Worm (Caenorhabditis elegans) whole organism, L1 larva: ENCODE measurements around the gene F53F4.16.

Experiments
- C04F5.9 ChIP-seq: sonication (generic microtip); optimal IDR thresholded peaks from 2 replicates; lab custom pipeline; 2016; ENCODE audit warnings: missing genetic modification characterization, missing compliant biosample characterization
- C34B4.2 ChIP-seq: sonication (generic microtip); optimal IDR thresholded peaks from 2 replicates; lab custom pipeline; 2017; ENCODE audit warnings: mild to moderate bottlenecking, missing genetic modification characterization, missing compliant biosample characterization
- aha-1 ChIP-seq: fragments of 150-350 bp; optimal IDR thresholded peaks from 2 replicates; lab custom pipeline; 2014; ENCODE audit warnings: missing biosample characterization, missing genetic modification characterization
- aly-2 ChIP-seq: fragments of 150-350 bp; optimal IDR thresholded peaks from 2 replicates; lab custom pipeline; 2014; ENCODE audit warnings: missing biosample characterization, missing genetic modification characterization
- ama-1 ChIP-seq: fragments of 150-350 bp; optimal IDR thresholded peaks from 2 replicates; lab custom pipeline; 2014
- ceh-82 ChIP-seq, 3 experiments: fragments of 150-350 bp in 1 of 3; sonication (generic microtip) in 2 of 3; optimal IDR thresholded peaks; 2 replicates each; lab custom pipeline; 2014 to 2017; ENCODE audit warnings: missing biosample characterization in 3 of 3, missing genetic modification characterization in 3 of 3
- ceh-88 ChIP-seq: fragments of 200-800 bp; sonication (Bioruptor generic); IDR thresholded peaks from 2 replicates; pipeline ENCODE4 v1.3.6; 2022; ENCODE audit warnings: missing genetic modification characterization, missing compliant biosample characterization
- ceh-90 ChIP-seq: sonication (generic microtip); optimal IDR thresholded peaks from 2 replicates; lab custom pipeline; 2016; ENCODE audit warnings: missing genetic modification characterization, missing compliant biosample characterization
- dpl-1 ChIP-seq, 3 experiments: fragments of 150-350 bp in 2 of 3; sonication (generic microtip) in 1 of 3; optimal IDR thresholded peaks; 2 replicates each; lab custom pipeline; 2014 to 2017; ENCODE audit warnings: missing biosample characterization in 3 of 3, missing genetic modification characterization in 3 of 3, missing genetic modification reagents in 3 of 3
- efl-1 ChIP-seq, 4 experiments: fragments of 150-350 bp; optimal IDR thresholded peaks in 3 of 4; peaks in 1 of 4; 1 replicate in 1 of 4; 2 replicates in 3 of 4; lab custom pipeline; 2014; ENCODE audit warnings: missing biosample characterization in 2 of 4, missing genetic modification characterization in 2 of 4, missing genetic modification reagents in 2 of 4
- egl-13 ChIP-seq: sonication (generic microtip); optimal IDR thresholded peaks from 2 replicates; lab custom pipeline; 2016; ENCODE audit warnings: missing genotype, missing genetic modification reagents, missing genetic modification characterization, missing compliant biosample characterization
- elt-2 ChIP-seq: sonication (generic microtip); optimal IDR thresholded peaks from 2 replicates; lab custom pipeline; 2016; ENCODE audit warnings: missing genetic modification characterization, mild to moderate bottlenecking, inconsistent platforms, missing compliant biosample characterization, missing genetic modification reagents
- elt-3 ChIP-seq, 6 experiments: fragments of 150-350 bp in 1 of 6; sonication (generic microtip); optimal IDR thresholded peaks; 2 replicates each; lab custom pipeline; 2017 to 2018; ENCODE audit warnings: missing biosample characterization in 6 of 6, missing genetic modification characterization in 6 of 6, inconsistent platforms in 1 of 6
- fkh-8 ChIP-seq: sonication (generic microtip); optimal IDR thresholded peaks from 2 replicates; lab custom pipeline; 2016; ENCODE audit warnings: mild to moderate bottlenecking, missing genetic modification characterization, missing compliant biosample characterization
- fos-1 ChIP-seq: fragments of 150-350 bp; optimal IDR thresholded peaks from 2 replicates; lab custom pipeline; 2014; ENCODE audit warnings: missing biosample characterization, missing genetic modification characterization
- grh-1 ChIP-seq: fragments of 200-800 bp; sonication (Bioruptor generic); IDR thresholded peaks from 2 replicates; pipeline ENCODE4 v1.3.6; 2022; ENCODE audit warnings: missing genetic modification reagents, missing genetic modification characterization, missing compliant biosample characterization
- hlh-17 ChIP-seq: fragments of 200-800 bp; sonication (Bioruptor generic); optimal IDR thresholded peaks from 2 replicates; lab custom pipeline; 2018; ENCODE audit warnings: missing genetic modification characterization, mild to moderate bottlenecking, missing compliant biosample characterization, moderate library complexity, borderline replicate concordance
- hpl-2 ChIP-seq: fragments of 150-350 bp; optimal IDR thresholded peaks from 2 replicates; lab custom pipeline; 2014; ENCODE audit warnings: missing biosample characterization, missing genetic modification reagents, missing genetic modification characterization
- irx-1 ChIP-seq: sonication (generic microtip); optimal IDR thresholded peaks from 2 replicates; lab custom pipeline; 2016; ENCODE audit warnings: missing genetic modification characterization, missing compliant biosample characterization
- jun-1 ChIP-seq: fragments of 150-350 bp; optimal IDR thresholded peaks from 2 replicates; lab custom pipeline; 2014; ENCODE audit warnings: missing biosample characterization, missing genetic modification reagents, missing genetic modification characterization
- lin-14 ChIP-seq: fragments of 200-800 bp; sonication (Bioruptor generic); optimal IDR thresholded peaks from 2 replicates; lab custom pipeline; 2018; ENCODE audit warnings: mild to moderate bottlenecking, missing genetic modification characterization, moderate library complexity, missing compliant biosample characterization
- mab-9 ChIP-seq: fragments of 200-800 bp; sonication (Bioruptor generic); IDR thresholded peaks from 2 replicates; pipeline ENCODE4 v1.3.6; 2022; ENCODE audit warnings: missing genetic modification reagents, missing genetic modification characterization, missing compliant biosample characterization
- mdl-1 ChIP-seq, 2 experiments: fragments of 150-350 bp; optimal IDR thresholded peaks; 2 replicates each; lab custom pipeline; 2014 to 2017; ENCODE audit warnings: missing biosample characterization in 2 of 2, missing genetic modification characterization in 2 of 2, inconsistent platforms in 1 of 2
- mef-2 ChIP-seq: fragments of 150-350 bp; optimal IDR thresholded peaks from 2 replicates; lab custom pipeline; 2014; ENCODE audit warnings: missing biosample characterization, missing genetic modification characterization
- mep-1 ChIP-seq: fragments of 150-350 bp; optimal IDR thresholded peaks from 2 replicates; lab custom pipeline; 2014; ENCODE audit warnings: missing biosample characterization, missing genetic modification characterization
- nhr-12 ChIP-seq: sonication (generic microtip); optimal IDR thresholded peaks from 2 replicates; lab custom pipeline; 2017; ENCODE audit warnings: missing biosample characterization, missing genetic modification characterization
- nhr-237 ChIP-seq: fragments of 150-350 bp; optimal IDR thresholded peaks from 2 replicates; lab custom pipeline; 2014; ENCODE audit warnings: missing biosample characterization, missing genetic modification characterization
- nhr-47 ChIP-seq: sonication (generic microtip); optimal IDR thresholded peaks from 2 replicates; lab custom pipeline; 2016; ENCODE audit warnings: mild to moderate bottlenecking, missing genetic modification characterization, moderate library complexity, missing compliant biosample characterization
- nhr-76 ChIP-seq: sonication (generic microtip); optimal IDR thresholded peaks from 2 replicates; lab custom pipeline; 2017; ENCODE audit warnings: missing biosample characterization, missing genetic modification characterization
- nhr-77 ChIP-seq: fragments of 150-350 bp; optimal IDR thresholded peaks from 2 replicates; lab custom pipeline; 2014; ENCODE audit warnings: missing biosample characterization, missing genetic modification characterization
- nhr-84 ChIP-seq: sonication (generic microtip); optimal IDR thresholded peaks from 2 replicates; lab custom pipeline; 2017; ENCODE audit warnings: missing biosample characterization, missing genetic modification characterization
- pag-3 ChIP-seq: sonication (generic microtip); optimal IDR thresholded peaks from 2 replicates; lab custom pipeline; 2017; ENCODE audit warnings: missing genetic modification characterization, mild to moderate bottlenecking, missing compliant biosample characterization, antibody characterized with exemption, borderline replicate concordance; ENCODE audit not compliant: insufficient read depth
- skn-1 ChIP-seq: fragments of 150-350 bp; optimal IDR thresholded peaks from 2 replicates; lab custom pipeline; 2014; ENCODE audit warnings: missing biosample characterization, missing genetic modification characterization
- sup-37 ChIP-seq: fragments of 200-800 bp; sonication (Bioruptor generic); optimal IDR thresholded peaks from 2 replicates; lab custom pipeline; 2018; ENCODE audit warnings: mild to moderate bottlenecking, missing genetic modification characterization, missing compliant biosample characterization
- swsn-7 ChIP-seq: sonication (generic microtip); optimal IDR thresholded peaks from 2 replicates; lab custom pipeline; 2016; ENCODE audit warnings: missing genetic modification characterization, missing compliant biosample characterization
- unc-130 ChIP-seq: fragments of 150-350 bp; optimal IDR thresholded peaks from 2 replicates; lab custom pipeline; 2017; ENCODE audit warnings: missing biosample characterization, missing genetic modification characterization, inconsistent platforms
- unc-30 ChIP-seq: sonication (generic microtip); optimal IDR thresholded peaks from 2 replicates; lab custom pipeline; 2017; ENCODE audit warnings: missing biosample characterization, missing genetic modification characterization
- unc-62 ChIP-seq: fragments of 150-350 bp; optimal IDR thresholded peaks from 2 replicates; lab custom pipeline; 2014; ENCODE audit warnings: missing biosample characterization, missing genetic modification reagents, missing genetic modification characterization
- zip-4 ChIP-seq: fragments of 200-800 bp; sonication (Bioruptor generic); optimal IDR thresholded peaks from 2 replicates; lab custom pipeline; 2018; ENCODE audit warnings: mild to moderate bottlenecking, missing genetic modification characterization, moderate library complexity, missing compliant biosample characterization
- ztf-4 ChIP-seq: fragments of 150-350 bp; optimal IDR thresholded peaks from 2 replicates; lab custom pipeline; 2014; ENCODE audit warnings: missing biosample characterization, missing genetic modification characterization

The F53F4.16 gene

ce11 chrV:13621720-13622119, at the start of gene F53F4.16:
Gene F53F4.16 (minus strand): TSS chrV:13621820.
- TF ChIP-seq nhr-77 (tag; lab: Kevin White, UChicago) (no peak), ceh-90 (tag; lab: Kevin White, UChicago) (no peak), ceh-88 (GFP tag; lab: Robert Waterston, UW) (no peak), hlh-17 (GFP tag; lab: Kevin White, UChicago) (no peak), unc-62 (GFP tag; lab: Kevin White, UChicago) (no peak), skn-1 (tag; lab: Kevin White, UChicago) (no peak), ceh-82 (tag; optimal IDR thresholded peaks at IDR 0.05; lab: Kevin White, UChicago) (no peak), mef-2 (no peak), mab-9 (no peak), C34B4.2 (no peak)

ce11 chrV:13669170-13669569, 47.5 kb upstream of the F53F4.16 start:
- TF ChIP-seq swsn-7 = no peak
- no peak for TF ChIP-seq nhr-47 (tag; lab: Kevin White, UChicago)
- no peak for TF ChIP-seq pag-3 (tag; lab: Kevin White, UChicago)
- no peak for TF ChIP-seq ceh-88 (GFP tag; lab: Robert Waterston, UW)
- no peak for TF ChIP-seq jun-1 (tag; lab: Kevin White, UChicago)
- TF ChIP-seq zip-4 (GFP tag; lab: Kevin White, UChicago) = no peak
- TF ChIP-seq mef-2 = no peak
- TF ChIP-seq nhr-77 (tag; lab: Kevin White, UChicago) = no peak
- TF ChIP-seq, all 84 proteins: peak for 0

- TF ChIP-seq nhr-47 (tag; lab: Kevin White, UChicago) = no peak
- TF ChIP-seq unc-30 = no peak
- TF ChIP-seq skn-1 (tag; lab: Kevin White, UChicago) = no peak
- no peak for TF ChIP-seq mdl-1 (tag; optimal IDR thresholded peaks at IDR 0.05; lab: Kevin White, UChicago)
- TF ChIP-seq mab-9 = no peak
- TF ChIP-seq pag-3 (tag; lab: Kevin White, UChicago) = no peak
- no peak for TF ChIP-seq nhr-237 (tag; lab: Kevin White, UChicago)
- no peak for TF ChIP-seq nhr-12 (tag; lab: Kevin White, UChicago)
- TF ChIP-seq ama-1 = no peak
- no peak for TF ChIP-seq grh-1 (GFP tag; lab: Robert Waterston, UW)
- TF ChIP-seq zip-4 (GFP tag; lab: Kevin White, UChicago) = no peak
- no peak for TF ChIP-seq fkh-8 (tag; lab: Kevin White, UChicago)
- TF ChIP-seq C34B4.2 = no peak
- no peak for TF ChIP-seq dpl-1 (GFP tag; optimal IDR thresholded peaks at IDR 0.05; lab: Kevin White, UChicago)
- TF ChIP-seq irx-1 (tag; lab: Kevin White, UChicago) = no peak
- TF ChIP-seq egl-13 (tag; lab: Kevin White, UChicago) = no peak
- no peak for TF ChIP-seq aly-2
- TF ChIP-seq sup-37 (GFP tag; lab: Kevin White, UChicago) = no peak
- TF ChIP-seq elt-2 = no peak
- TF ChIP-seq, all 84 proteins: peak for 0
These were observed 46.7 kb upstream of the F53F4.16 start for ce11 chrV:13668337-13668736.

ce11 chrV:13666460-13666859, 44.8 kb upstream of the F53F4.16 start:
- TF ChIP-seq fos-1 (tag; lab: Kevin White, UChicago) (no peak), unc-130 (tag; lab: Kevin White, UChicago) (no peak), hlh-17 (GFP tag; lab: Kevin White, UChicago) (no peak), efl-1 (optimal IDR thresholded peaks at IDR 0.05; lab: Kevin White, UChicago) (no peak), efl-1 (GFP tag; optimal IDR thresholded peaks at IDR 0.05 in 1 of 2; lab: Kevin White, UChicago) (no peak), lin-14 (no peak), ztf-4 (tag; lab: Kevin White, UChicago) (no peak), C04F5.9 (tag; lab: Kevin White, UChicago) (no peak), sup-37 (GFP tag; lab: Kevin White, UChicago) (no peak), ceh-90 (tag; lab: Kevin White, UChicago) (no peak), skn-1 (tag; lab: Kevin White, UChicago) (no peak), nhr-77 (tag; lab: Kevin White, UChicago) (no peak), nhr-84 (tag; lab: Kevin White, UChicago) (no peak), zip-4 (GFP tag; lab: Kevin White, UChicago) (no peak), mep-1 (tag; lab: Kevin White, UChicago) (no peak), hpl-2 (GFP tag; lab: Kevin White, UChicago) (no peak), nhr-237 (tag; lab: Kevin White, UChicago) (no peak), aha-1 (no peak), nhr-76 (tag; lab: Kevin White, UChicago) (no peak), elt-3 (tag; optimal IDR thresholded peaks at IDR 0.05; lab: Kevin White, UChicago) (no peak)
- TF ChIP-seq, all 84 proteins: peak for 0
